Worm (Caenorhabditis elegans) whole organism, mixed stage, embryonic: ENCODE results near the gene des-2.
"Not testable (repeated sequence)": the region's sequence is repeated elsewhere in the genome, so short reads cannot be mapped to it uniquely, and the experiment has no call there.

Experiments
- M03D4.4 ChIP-seq: sonication (generic microtip); optimal IDR thresholded peaks from 2 replicates; lab custom pipeline; 2017; ENCODE audit warnings: mild to moderate bottlenecking, missing genetic modification characterization, missing compliant biosample characterization
- bed-3 ChIP-seq: fragments of 200-800 bp; sonication (Bioruptor generic); optimal IDR thresholded peaks from 3 replicates; lab custom pipeline; 2018; ENCODE audit warnings: mild to moderate bottlenecking, missing genetic modification characterization, moderate library complexity, missing compliant biosample characterization
- blmp-1 ChIP-seq: fragments of 150-350 bp; optimal IDR thresholded peaks from 2 replicates; lab custom pipeline; 2014; ENCODE audit warnings: missing biosample characterization, missing genetic modification characterization
- ceh-83 ChIP-seq: fragments of 200-800 bp; sonication (Bioruptor generic); optimal IDR thresholded peaks from 2 replicates; lab custom pipeline; 2018; ENCODE audit warnings: mild to moderate bottlenecking, missing genetic modification characterization, missing compliant biosample characterization
- ces-1 ChIP-seq: fragments of 150-350 bp; optimal IDR thresholded peaks from 2 replicates; lab custom pipeline; 2014; ENCODE audit warnings: missing biosample characterization, missing genetic modification reagents, missing genetic modification characterization
- drap-1 ChIP-seq: fragments of 200-800 bp; sonication (Bioruptor generic); optimal IDR thresholded peaks from 3 replicates; lab custom pipeline; 2018; ENCODE audit warnings: mild to moderate bottlenecking, missing genetic modification characterization, missing compliant biosample characterization
- elt-1 ChIP-seq: sonication (generic microtip); optimal IDR thresholded peaks from 2 replicates; lab custom pipeline; 2017; ENCODE audit warnings: missing genetic modification characterization, mild to moderate bottlenecking, missing compliant biosample characterization, antibody characterized with exemption, moderate library complexity, borderline replicate concordance; ENCODE audit not compliant: insufficient read depth
- elt-3 ChIP-seq: fragments of 150-350 bp; optimal IDR thresholded peaks from 2 replicates; lab custom pipeline; 2014; ENCODE audit warnings: missing biosample characterization, missing genetic modification characterization
- flh-1 ChIP-seq: fragments of 200-800 bp; sonication (Bioruptor generic); optimal IDR thresholded peaks from 2 replicates; lab custom pipeline; 2018; ENCODE audit warnings: mild to moderate bottlenecking, missing genetic modification characterization, moderate library complexity, missing compliant biosample characterization
- ham-2 ChIP-seq: fragments of 200-800 bp; sonication (Bioruptor generic); optimal IDR thresholded peaks from 2 replicates; lab custom pipeline; 2018; ENCODE audit warnings: mild to moderate bottlenecking, missing genetic modification characterization, missing compliant biosample characterization
- hlh-1 ChIP-seq: fragments of 150-350 bp; optimal IDR thresholded peaks from 2 replicates; lab custom pipeline; 2014; ENCODE audit warnings: missing biosample characterization, missing genetic modification reagents, missing genetic modification characterization
- lin-13 ChIP-seq: fragments of 150-350 bp; optimal IDR thresholded peaks from 2 replicates; lab custom pipeline; 2014; ENCODE audit warnings: missing biosample characterization, missing genetic modification characterization
- lin-32 ChIP-seq: fragments of 200-800 bp; sonication (Bioruptor generic); optimal IDR thresholded peaks from 2 replicates; lab custom pipeline; 2018; ENCODE audit warnings: mild to moderate bottlenecking, missing genetic modification characterization, missing compliant biosample characterization
- lsy-2 ChIP-seq: fragments of 150-350 bp; optimal IDR thresholded peaks from 2 replicates; lab custom pipeline; 2014; ENCODE audit warnings: missing biosample characterization, missing genetic modification characterization
- mls-2 ChIP-seq: sonication (generic microtip); optimal IDR thresholded peaks from 2 replicates; lab custom pipeline; 2016; ENCODE audit warnings: mild to moderate bottlenecking, missing genetic modification characterization, moderate library complexity, missing compliant biosample characterization
- nhr-12 ChIP-seq: fragments of 150-350 bp; optimal IDR thresholded peaks from 2 replicates; lab custom pipeline; 2014; ENCODE audit warnings: missing biosample characterization, missing genetic modification characterization
- nhr-2 ChIP-seq: fragments of 150-350 bp; optimal IDR thresholded peaks from 2 replicates; lab custom pipeline; 2014; ENCODE audit warnings: missing biosample characterization, missing genetic modification characterization
- nhr-237 ChIP-seq: fragments of 150-350 bp; optimal IDR thresholded peaks from 2 replicates; lab custom pipeline; 2014; ENCODE audit warnings: missing biosample characterization, missing genetic modification characterization
- nhr-28 ChIP-seq: fragments of 150-350 bp; optimal IDR thresholded peaks from 2 replicates; lab custom pipeline; 2014; ENCODE audit warnings: missing biosample characterization, missing genetic modification characterization
- nhr-76 ChIP-seq: sonication (generic microtip); optimal IDR thresholded peaks from 2 replicates; lab custom pipeline; 2017; ENCODE audit warnings: missing biosample characterization, missing genetic modification characterization
- pha-4 ChIP-seq: fragments of 150-350 bp; optimal IDR thresholded peaks from 2 replicates; lab custom pipeline; 2018; ENCODE audit warnings: missing biosample characterization, missing genetic modification reagents, missing genetic modification characterization
- sem-2 ChIP-seq: fragments of 200-800 bp; sonication (Bioruptor generic); optimal IDR thresholded peaks from 2 replicates; lab custom pipeline; 2018; ENCODE audit warnings: mild to moderate bottlenecking, missing genetic modification characterization, missing compliant biosample characterization
- snpc-4 ChIP-seq: fragments of 150-350 bp; optimal IDR thresholded peaks from 2 replicates; lab custom pipeline; 2014; ENCODE audit warnings: missing biosample characterization, missing genetic modification characterization
- sptf-1 ChIP-seq: sonication (generic microtip); optimal IDR thresholded peaks from 2 replicates; lab custom pipeline; 2017; ENCODE audit warnings: mild to moderate bottlenecking, missing genetic modification characterization, moderate library complexity, missing compliant biosample characterization
- tbx-8 ChIP-seq: fragments of 200-800 bp; sonication (Bioruptor generic); optimal IDR thresholded peaks from 2 replicates; lab custom pipeline; 2018; ENCODE audit warnings: mild to moderate bottlenecking, missing genetic modification characterization, moderate library complexity, missing compliant biosample characterization
- zip-8 ChIP-seq: fragments of 150-350 bp; optimal IDR thresholded peaks from 2 replicates; lab custom pipeline; 2014; ENCODE audit warnings: missing biosample characterization, missing genetic modification characterization
- ztf-11 ChIP-seq: fragments of 150-350 bp; optimal IDR thresholded peaks from 2 replicates; lab custom pipeline; 2014; ENCODE audit warnings: missing biosample characterization, missing genetic modification characterization

The des-2 gene

ce11 chrV:11403059-11403458 lies 18.4 kb downstream of the des-2 start:
- TF ChIP-seq tbx-8 (GFP tag; lab: Kevin White, UChicago) (no peak), drap-1 (GFP tag; lab: Kevin White, UChicago) (no peak), nhr-28 (tag; lab: Kevin White, UChicago) (no peak), nhr-12 (tag; lab: Kevin White, UChicago) (no peak), ham-2 (GFP tag; lab: Kevin White, UChicago) (no peak), zip-8 (tag; lab: Kevin White, UChicago) (no peak), elt-1 (tag; lab: Kevin White, UChicago) (no peak), ces-1 (GFP tag; lab: Kevin White, UChicago) (no peak), blmp-1 (tag; lab: Kevin White, UChicago) (no peak), M03D4.4 (no peak)
- TF ChIP-seq, all 35 proteins: peak for 0

ce11 chrV:11402610-11403009 lies 18.9 kb downstream of the des-2 start, which contains the start of gene nas-19:
nas-19 (minus strand) TSS chrV:11402710.
- TF ChIP-seq sem-2 (GFP tag; lab: Kevin White, UChicago) (no peak), nhr-12 (tag; lab: Kevin White, UChicago) (no peak), sptf-1 (tag; lab: Kevin White, UChicago) (no peak), hlh-1 (no peak), lsy-2 (no peak), nhr-237 (tag; lab: Kevin White, UChicago) (no peak), bed-3 (no peak), zip-8 (tag; lab: Kevin White, UChicago) (no peak), nhr-2 (no peak), elt-3 (tag; lab: Kevin White, UChicago) (no peak), drap-1 (GFP tag; lab: Kevin White, UChicago) (no peak), tbx-8 (GFP tag; lab: Kevin White, UChicago) (no peak), ces-1 (GFP tag; lab: Kevin White, UChicago) (no peak), flh-1 (no peak)

- TF ChIP-seq snpc-4 (tag; lab: Kevin White, UChicago), result no peak
- no peak for TF ChIP-seq sem-2 (GFP tag; lab: Kevin White, UChicago)
- TF ChIP-seq ceh-83 (GFP tag; lab: Kevin White, UChicago), result no peak
- TF ChIP-seq ztf-11 (tag; lab: Kevin White, UChicago), result no peak
- no peak for TF ChIP-seq ham-2 (GFP tag; lab: Kevin White, UChicago)
These were observed 22.9 kb downstream of the des-2 start, which contains the start of gene nas-17 for ce11 chrV:11398616-11399015. nas-17 (plus strand) TSS chrV:11398916.

ce11 chrV:11396134-11396533 lies 25.4 kb downstream of the des-2 start, which contains the start of gene nas-18:
nas-18 (plus strand) TSS chrV:11396434.
- not testable (repeated sequence) for TF ChIP-seq M03D4.4; elt-3 (tag; lab: Kevin White, UChicago); mls-2

ce11 chrV:11395024-11395423 lies 26.5 kb downstream of the des-2 start, which contains the start of gene K03B8.4:
K03B8.4 (minus strand) TSS chrV:11395124.
- TF ChIP-seq pha-4 (tag; lab: Kevin White, UChicago); nhr-237 (tag; lab: Kevin White, UChicago); ces-1 (GFP tag; lab: Kevin White, UChicago): not testable (repeated sequence)

ce11 chrV:11392020-11392419 lies 29.5 kb downstream of the des-2 start, which contains the start of gene nas-16:
nas-16 (plus strand) TSS chrV:11392320.
- TF ChIP-seq drap-1 (GFP tag; lab: Kevin White, UChicago) (no peak), zip-8 (tag; lab: Kevin White, UChicago) (no peak), elt-3 (tag; lab: Kevin White, UChicago) (no peak), nhr-28 (tag; lab: Kevin White, UChicago) (no peak), ztf-11 (tag; lab: Kevin White, UChicago) (no peak), blmp-1 (tag; lab: Kevin White, UChicago) (no peak), nhr-76 (no peak), lin-13 (no peak), sem-2 (GFP tag; lab: Kevin White, UChicago) (no peak), bed-3 (no peak), lin-32 (GFP tag; lab: Kevin White, UChicago) (no peak)
